Worm (Caenorhabditis elegans) whole organism, mixed stage, embryonic: Measurements from ENCODE around the gene T04F3.3.

Experiments
- bed-3 ChIP-seq: fragments of 200-800 bp; sonication (Bioruptor generic); optimal IDR thresholded peaks from 3 replicates; lab custom pipeline; 2018; ENCODE audit warnings: mild to moderate bottlenecking, missing genetic modification characterization, moderate library complexity, missing compliant biosample characterization
- ceh-39 ChIP-seq: fragments of 150-350 bp; optimal IDR thresholded peaks from 2 replicates; lab custom pipeline; 2014; ENCODE audit warnings: missing biosample characterization, missing genetic modification characterization
- ceh-43 ChIP-seq: fragments of 200-800 bp; sonication (Bioruptor generic); optimal IDR thresholded peaks from 2 replicates; lab custom pipeline; 2018; ENCODE audit warnings: mild to moderate bottlenecking, missing genetic modification characterization, moderate library complexity, missing compliant biosample characterization
- ces-1 ChIP-seq: fragments of 150-350 bp; optimal IDR thresholded peaks from 2 replicates; lab custom pipeline; 2014; ENCODE audit warnings: missing biosample characterization, missing genetic modification reagents, missing genetic modification characterization
- cnd-1 ChIP-seq: fragments of 200-800 bp; sonication (Bioruptor generic); optimal IDR thresholded peaks from 2 replicates; lab custom pipeline; 2018; ENCODE audit warnings: mild to moderate bottlenecking, missing genetic modification characterization, missing compliant biosample characterization
- drap-1 ChIP-seq: fragments of 200-800 bp; sonication (Bioruptor generic); optimal IDR thresholded peaks from 3 replicates; lab custom pipeline; 2018; ENCODE audit warnings: mild to moderate bottlenecking, missing genetic modification characterization, missing compliant biosample characterization
- elt-1 ChIP-seq: sonication (generic microtip); optimal IDR thresholded peaks from 2 replicates; lab custom pipeline; 2017; ENCODE audit warnings: missing genetic modification characterization, mild to moderate bottlenecking, missing compliant biosample characterization, antibody characterized with exemption, moderate library complexity, borderline replicate concordance; ENCODE audit not compliant: insufficient read depth
- elt-3 ChIP-seq: fragments of 150-350 bp; optimal IDR thresholded peaks from 2 replicates; lab custom pipeline; 2014; ENCODE audit warnings: missing biosample characterization, missing genetic modification characterization
- flh-1 ChIP-seq: fragments of 200-800 bp; sonication (Bioruptor generic); optimal IDR thresholded peaks from 2 replicates; lab custom pipeline; 2018; ENCODE audit warnings: mild to moderate bottlenecking, missing genetic modification characterization, moderate library complexity, missing compliant biosample characterization
- ham-2 ChIP-seq: fragments of 200-800 bp; sonication (Bioruptor generic); optimal IDR thresholded peaks from 2 replicates; lab custom pipeline; 2018; ENCODE audit warnings: mild to moderate bottlenecking, missing genetic modification characterization, missing compliant biosample characterization
- hlh-1 ChIP-seq: fragments of 150-350 bp; optimal IDR thresholded peaks from 2 replicates; lab custom pipeline; 2014; ENCODE audit warnings: missing biosample characterization, missing genetic modification reagents, missing genetic modification characterization
- lin-13 ChIP-seq: fragments of 150-350 bp; optimal IDR thresholded peaks from 2 replicates; lab custom pipeline; 2014; ENCODE audit warnings: missing biosample characterization, missing genetic modification characterization
- lin-32 ChIP-seq: fragments of 200-800 bp; sonication (Bioruptor generic); optimal IDR thresholded peaks from 2 replicates; lab custom pipeline; 2018; ENCODE audit warnings: mild to moderate bottlenecking, missing genetic modification characterization, missing compliant biosample characterization
- lsy-2 ChIP-seq: fragments of 150-350 bp; optimal IDR thresholded peaks from 2 replicates; lab custom pipeline; 2014; ENCODE audit warnings: missing biosample characterization, missing genetic modification characterization
- mab-5 ChIP-seq: fragments of 150-350 bp; optimal IDR thresholded peaks from 2 replicates; lab custom pipeline; 2014; ENCODE audit warnings: missing biosample characterization, missing genetic modification characterization
- mep-1 ChIP-seq: fragments of 150-350 bp; optimal IDR thresholded peaks from 2 replicates; lab custom pipeline; 2017; ENCODE audit warnings: missing biosample characterization, missing genetic modification reagents, missing genetic modification characterization, inconsistent platforms
- mls-2 ChIP-seq: sonication (generic microtip); optimal IDR thresholded peaks from 2 replicates; lab custom pipeline; 2016; ENCODE audit warnings: mild to moderate bottlenecking, missing genetic modification characterization, moderate library complexity, missing compliant biosample characterization
- nhr-12 ChIP-seq: fragments of 150-350 bp; optimal IDR thresholded peaks from 2 replicates; lab custom pipeline; 2014; ENCODE audit warnings: missing biosample characterization, missing genetic modification characterization
- nhr-2 ChIP-seq: fragments of 150-350 bp; optimal IDR thresholded peaks from 2 replicates; lab custom pipeline; 2014; ENCODE audit warnings: missing biosample characterization, missing genetic modification characterization
- nhr-237 ChIP-seq: fragments of 150-350 bp; optimal IDR thresholded peaks from 2 replicates; lab custom pipeline; 2014; ENCODE audit warnings: missing biosample characterization, missing genetic modification characterization
- nhr-28 ChIP-seq: fragments of 150-350 bp; optimal IDR thresholded peaks from 2 replicates; lab custom pipeline; 2014; ENCODE audit warnings: missing biosample characterization, missing genetic modification characterization
- nhr-76 ChIP-seq: sonication (generic microtip); optimal IDR thresholded peaks from 2 replicates; lab custom pipeline; 2017; ENCODE audit warnings: missing biosample characterization, missing genetic modification characterization
- pha-4 ChIP-seq: fragments of 150-350 bp; optimal IDR thresholded peaks from 2 replicates; lab custom pipeline; 2018; ENCODE audit warnings: missing biosample characterization, missing genetic modification reagents, missing genetic modification characterization
- sem-2 ChIP-seq: fragments of 200-800 bp; sonication (Bioruptor generic); optimal IDR thresholded peaks from 2 replicates; lab custom pipeline; 2018; ENCODE audit warnings: mild to moderate bottlenecking, missing genetic modification characterization, missing compliant biosample characterization
- snpc-4 ChIP-seq: fragments of 150-350 bp; optimal IDR thresholded peaks from 2 replicates; lab custom pipeline; 2014; ENCODE audit warnings: missing biosample characterization, missing genetic modification characterization
- tbx-8 ChIP-seq: fragments of 200-800 bp; sonication (Bioruptor generic); optimal IDR thresholded peaks from 2 replicates; lab custom pipeline; 2018; ENCODE audit warnings: mild to moderate bottlenecking, missing genetic modification characterization, moderate library complexity, missing compliant biosample characterization
- unc-120 ChIP-seq: sonication (generic microtip); optimal IDR thresholded peaks from 2 replicates; lab custom pipeline; 2017; ENCODE audit warnings: missing genetic modification characterization, missing compliant biosample characterization; ENCODE audit not compliant: poor library complexity, severe bottlenecking
- unc-39 ChIP-seq: fragments of 150-350 bp; optimal IDR thresholded peaks from 2 replicates; lab custom pipeline; 2014; ENCODE audit warnings: missing biosample characterization, missing genetic modification characterization
- zip-8 ChIP-seq: fragments of 150-350 bp; optimal IDR thresholded peaks from 2 replicates; lab custom pipeline; 2014; ENCODE audit warnings: missing biosample characterization, missing genetic modification characterization
- ztf-11 ChIP-seq: fragments of 150-350 bp; optimal IDR thresholded peaks from 2 replicates; lab custom pipeline; 2014; ENCODE audit warnings: missing biosample characterization, missing genetic modification characterization

The T04F3.3 gene

ce11 chrV:11758635-11759034 is at the start of gene T04F3.3:
Gene T04F3.3, plus strand, starts transcription at chrV:11758935.
- TF ChIP-seq hlh-1 (tag; lab: Kevin White, UChicago) (no peak), unc-39 (no peak), ceh-39 (no peak), ces-1 (GFP tag; lab: Kevin White, UChicago) (no peak), mep-1 (no peak), bed-3 (GFP tag; lab: Kevin White, UChicago) (no peak), zip-8 (no peak), pha-4 (tag; lab: Kevin White, UChicago) (no peak), ztf-11 (tag; lab: Kevin White, UChicago) (no peak), nhr-237 (tag; lab: Kevin White, UChicago) (no peak), elt-3 (no peak), tbx-8 (GFP tag; lab: Kevin White, UChicago) (no peak), lin-13 (tag; lab: Kevin White, UChicago) (no peak), ceh-43 (GFP tag; lab: Kevin White, UChicago) (no peak), lsy-2 (no peak), snpc-4 (tag; lab: Kevin White, UChicago) (no peak)

ce11 chrV:11711751-11712150 is 47.0 kb upstream of the T04F3.3 start:
- TF ChIP-seq cnd-1 (tag; lab: Kevin White, UChicago) (no peak), ces-1 (GFP tag; lab: Kevin White, UChicago) (peak; percentile 50), flh-1 (GFP tag; lab: Kevin White, UChicago) (no peak), snpc-4 (tag; lab: Kevin White, UChicago) (no peak), ceh-43 (GFP tag; lab: Kevin White, UChicago) (no peak)

- TF ChIP-seq unc-39, result no peak
- no peak for TF ChIP-seq zip-8
- TF ChIP-seq cnd-1 (tag; lab: Kevin White, UChicago), result no peak
- TF ChIP-seq elt-3, result no peak
- no peak for TF ChIP-seq ham-2
- no peak for TF ChIP-seq nhr-237 (tag; lab: Kevin White, UChicago)
- no peak for TF ChIP-seq nhr-76 (tag; lab: Kevin White, UChicago)
- no peak for TF ChIP-seq nhr-28 (tag; lab: Kevin White, UChicago)
- TF ChIP-seq ces-1 (GFP tag; lab: Kevin White, UChicago), result no peak
- no peak for TF ChIP-seq tbx-8 (GFP tag; lab: Kevin White, UChicago)
- no peak for TF ChIP-seq nhr-12 (tag; lab: Kevin White, UChicago)
- TF ChIP-seq nhr-2 (tag; lab: Kevin White, UChicago), result no peak
- TF ChIP-seq hlh-1 (tag; lab: Kevin White, UChicago), result no peak
Measured at ce11 chrV:11715797-11716196, 42.9 kb upstream of the T04F3.3 start, which contains the start of gene tre-3. Gene tre-3, minus strand, starts transcription at chrV:11715903.

- no peak for TF ChIP-seq mls-2 (tag; lab: Kevin White, UChicago)
- no peak for TF ChIP-seq ceh-43 (GFP tag; lab: Kevin White, UChicago)
- TF ChIP-seq flh-1 (GFP tag; lab: Kevin White, UChicago), result no peak
- TF ChIP-seq mab-5 (tag; lab: Kevin White, UChicago), result no peak
- no peak for TF ChIP-seq cnd-1 (tag; lab: Kevin White, UChicago)
- no peak for TF ChIP-seq elt-3
- no peak for TF ChIP-seq nhr-76 (tag; lab: Kevin White, UChicago)
- TF ChIP-seq lsy-2, result no peak
- no peak for TF ChIP-seq ces-1 (GFP tag; lab: Kevin White, UChicago)
- TF ChIP-seq, all 35 proteins: peak for 0
Measured at ce11 chrV:11716930-11717329, 41.8 kb upstream of the T04F3.3 start.

- TF ChIP-seq unc-120 (tag; lab: Kevin White, UChicago), result no peak
- TF ChIP-seq unc-39, result no peak
- no peak for TF ChIP-seq ham-2
- TF ChIP-seq nhr-76 (tag; lab: Kevin White, UChicago), result no peak
- no peak for TF ChIP-seq nhr-12 (tag; lab: Kevin White, UChicago)
Measured at ce11 chrV:11722858-11723257, 35.9 kb upstream of the T04F3.3 start.

- TF ChIP-seq elt-3 (no peak), tbx-8 (GFP tag; lab: Kevin White, UChicago) (no peak), drap-1 (GFP tag; lab: Kevin White, UChicago) (no peak), nhr-76 (tag; lab: Kevin White, UChicago) (no peak), ham-2 (no peak), nhr-2 (tag; lab: Kevin White, UChicago) (no peak), flh-1 (GFP tag; lab: Kevin White, UChicago) (no peak), lsy-2 (no peak), lin-32 (no peak), lin-13 (tag; lab: Kevin White, UChicago) (no peak), mep-1 (no peak), snpc-4 (tag; lab: Kevin White, UChicago) (no peak), nhr-12 (tag; lab: Kevin White, UChicago) (no peak), sem-2 (no peak), elt-1 (tag; lab: Kevin White, UChicago) (no peak), mls-2 (tag; lab: Kevin White, UChicago) (no peak), bed-3 (GFP tag; lab: Kevin White, UChicago) (no peak)
Measured at ce11 chrV:11725971-11726370, 32.8 kb upstream of the T04F3.3 start, which contains the start of gene daf-11. Gene daf-11, minus strand, starts transcription at chrV:11726071.
